Worm (Caenorhabditis elegans): ENCODE data around the gene soap-1.

Gene soap-1

ce11 chrV:7237133-7237532, 22.4 kb upstream of the soap-1 start, which contains the start of gene hyls-1 (continued):
- TF ChIP-seq lin-13 (GFP tag; optimal IDR thresholded peaks at IDR 0.05) (peak; percentile 82), elt-3 (tag; optimal IDR thresholded peaks at IDR 0.05) (peak in 2 of 6 experiments; percentile 65 to 85), zag-1 (tag; optimal IDR thresholded peaks at IDR 0.05) (no peak), nhr-84 (tag; optimal IDR thresholded peaks at IDR 0.05) (no peak), lin-15B (tag; optimal IDR thresholded peaks at IDR 0.05) (peak; percentile 89), elt-2 (tag; optimal IDR thresholded peaks at IDR 0.05) (peak; percentile 15), lin-39 (tag; optimal IDR thresholded peaks at IDR 0.05) (peak; percentile 74), nhr-20 (tag; optimal IDR thresholded peaks at IDR 0.05) (peak; percentile 91), hpl-2 (GFP tag; optimal IDR thresholded peaks at IDR 0.05) (peak; percentile 75), jun-1 (tag; optimal IDR thresholded peaks at IDR 0.05) (peak; percentile 64), nhr-85 (tag) (peak; percentile 94), mdl-1 (tag; optimal IDR thresholded peaks at IDR 0.05) (peak in 1 of 2 experiments; percentile 77), dsc-1 (tag; optimal IDR thresholded peaks at IDR 0.05) (peak; percentile 82), lin-14 (GFP tag; optimal IDR thresholded peaks at IDR 0.05) (peak; percentile 81), tlp-1 (tag; optimal IDR thresholded peaks at IDR 0.05) (no peak), fkh-10 (GFP tag; optimal IDR thresholded peaks at IDR 0.05) (peak; percentile 37), snpc-4 (tag; optimal IDR thresholded peaks at IDR 0.05) (peak; percentile 63), blmp-1 (tag; optimal IDR thresholded peaks at IDR 0.05) (peak; percentile 73), isw-1 (GFP tag; IDR thresholded peaks at IDR 0.05) (peak; percentile 88), lsy-2 (tag; optimal IDR thresholded peaks at IDR 0.05) (peak; percentile 88), sup-37 (GFP tag; optimal IDR thresholded peaks at IDR 0.05) (peak; percentile 35), tbx-2 (tag; optimal IDR thresholded peaks at IDR 0.05) (peak; percentile 88), rnt-1 (tag; optimal IDR thresholded peaks at IDR 0.05) (peak; percentile 90), nhr-90 (tag; optimal IDR thresholded peaks at IDR 0.05; ENCODE audit: poor library complexity) (peak; percentile 89), nhr-77 (tag; optimal IDR thresholded peaks at IDR 0.05) (peak; percentile 59), nhr-76 (tag; optimal IDR thresholded peaks at IDR 0.05) (no peak), zip-4 (GFP tag; optimal IDR thresholded peaks at IDR 0.05) (no peak), unc-62 (GFP tag; optimal IDR thresholded peaks at IDR 0.05) (no peak), egl-13 (tag; optimal IDR thresholded peaks at IDR 0.05) (peak; percentile 69), C04F5.9 (tag; optimal IDR thresholded peaks at IDR 0.05) (peak; percentile 48), ztf-4 (tag; optimal IDR thresholded peaks at IDR 0.05) (peak; percentile 38), nhr-28 (tag; optimal IDR thresholded peaks at IDR 0.05) (no peak), vab-15 (tag; optimal IDR thresholded peaks at IDR 0.05) (peak; percentile 2), alr-1 (tag; optimal IDR thresholded peaks at IDR 0.05; ENCODE audit: borderline replicate concordance) (no peak), nhr-47 (tag; optimal IDR thresholded peaks at IDR 0.05) (peak; percentile 92), ces-1 (GFP tag; optimal IDR thresholded peaks at IDR 0.05) (no peak), lir-3 (tag; optimal IDR thresholded peaks at IDR 0.05; ENCODE audit: poor library complexity) (peak; percentile 74), C16A3.4 (tag; optimal IDR thresholded peaks at IDR 0.05) (peak; percentile 89), F16B12.6 (tag; optimal IDR thresholded peaks at IDR 0.05) (peak; percentile 40), irx-1 (tag; optimal IDR thresholded peaks at IDR 0.05) (peak; percentile 86), unc-86 (tag; optimal IDR thresholded peaks at IDR 0.05) (peak; percentile 81), unc-98 (GFP tag; IDR thresholded peaks at IDR 0.05) (no peak), C34B4.2 (tag; optimal IDR thresholded peaks at IDR 0.05) (no peak), snu-23 (GFP tag; optimal IDR thresholded peaks at IDR 0.05) (peak; percentile 92), Y116A8C.19 (tag; optimal IDR thresholded peaks at IDR 0.05; ENCODE audit: borderline replicate concordance) (no peak), pax-3 (tag; optimal IDR thresholded peaks at IDR 0.05) (no peak), efl-1 (optimal IDR thresholded peaks at IDR 0.05) (peak; percentile 96 to 98), efl-1 (GFP tag; optimal IDR thresholded peaks at IDR 0.05 in 1 of 2) (peak; percentile 96 to 100), ceh-90 (tag; optimal IDR thresholded peaks at IDR 0.05) (no peak), xbp-1 (tag; optimal IDR thresholded peaks at IDR 0.05) (peak; percentile 88), grh-1 (GFP tag; IDR thresholded peaks at IDR 0.05) (peak; percentile 77), nhr-19 (GFP tag; conservative IDR thresholded peaks at IDR 0.05) (peak; percentile 91), ceh-63 (GFP tag; optimal IDR thresholded peaks at IDR 0.05) (no peak)
